Fruit fly (Drosophila melanogaster) whole organism, adult: ENCODE data around the gene COX6B.

Source experiments
- CG11617 ChIP-seq: fragments of 200-800 bp; sonication (Bioruptor generic); optimal IDR thresholded peaks from 2 replicates; lab custom pipeline; 2017; ENCODE audit warnings: mild to moderate bottlenecking, missing biosample characterization, missing genetic modification reagents, missing genetic modification characterization
- CG12768 ChIP-seq: fragments of 200-800 bp; sonication (Bioruptor generic); optimal IDR thresholded peaks from 2 replicates; lab custom pipeline; 2017; ENCODE audit warnings: missing biosample characterization, missing genetic modification characterization, mild to moderate bottlenecking, moderate library complexity, missing genetic modification reagents
- CG14711 ChIP-seq: fragments of 200-800 bp; sonication (Bioruptor generic); optimal IDR thresholded peaks from 2 replicates; lab custom pipeline; 2018; ENCODE audit warnings: missing biosample characterization, mild to moderate bottlenecking, missing genetic modification characterization, moderate library complexity
- CG1620 ChIP-seq: fragments of 200-800 bp; sonication (Bioruptor generic); optimal IDR thresholded peaks from 2 replicates; lab custom pipeline; 2016; ENCODE audit warnings: missing biosample characterization, missing genetic modification characterization
- CG33017 ChIP-seq: fragments of 200-800 bp; sonication (Bioruptor generic); optimal IDR thresholded peaks from 2 replicates; lab custom pipeline; 2018; ENCODE audit warnings: missing biosample characterization, mild to moderate bottlenecking, missing genetic modification characterization, moderate library complexity
- CG5204 ChIP-seq: fragments of 200-800 bp; sonication (Bioruptor generic); optimal IDR thresholded peaks from 2 replicates; lab custom pipeline; 2016; ENCODE audit warnings: missing biosample characterization, missing genetic modification characterization
- CG7045 ChIP-seq: fragments of 200-800 bp; sonication (Bioruptor generic); optimal IDR thresholded peaks from 2 replicates; lab custom pipeline; 2017; ENCODE audit warnings: missing biosample characterization, mild to moderate bottlenecking, missing genetic modification characterization
- CG7101 ChIP-seq: fragments of 200-800 bp; sonication (Bioruptor generic); optimal IDR thresholded peaks from 2 replicates; lab custom pipeline; 2018; ENCODE audit warnings: missing biosample characterization, mild to moderate bottlenecking, missing genetic modification characterization, moderate library complexity
- Clk ChIP-seq: fragments of 200-800 bp; sonication (Bioruptor generic); optimal IDR thresholded peaks from 2 replicates; lab custom pipeline; 2017; ENCODE audit warnings: missing biosample characterization, missing genetic modification characterization
- Crg-1 ChIP-seq: fragments of 200-800 bp; sonication (Bioruptor generic); optimal IDR thresholded peaks from 2 replicates; lab custom pipeline; 2016; ENCODE audit warnings: missing biosample characterization, missing genetic modification characterization
- Hr96 ChIP-seq: fragments of 200-800 bp; sonication (Bioruptor generic); optimal IDR thresholded peaks from 2 replicates; lab custom pipeline; 2016; ENCODE audit warnings: missing biosample characterization, missing genetic modification characterization
- Mnt ChIP-seq: fragments of 200-800 bp; sonication (Bioruptor generic); optimal IDR thresholded peaks from 2 replicates; lab custom pipeline; 2016; ENCODE audit warnings: missing biosample characterization, mild to moderate bottlenecking, missing genetic modification characterization
- bab1 ChIP-seq: fragments of 200-800 bp; sonication (Bioruptor generic); optimal IDR thresholded peaks from 3 replicates; lab custom pipeline; 2019; ENCODE audit warnings: missing biosample characterization, mild to moderate bottlenecking, missing genetic modification characterization, moderate library complexity
- cic ChIP-seq: fragments of 200-800 bp; sonication (Bioruptor generic); optimal IDR thresholded peaks from 2 replicates; lab custom pipeline; 2017; ENCODE audit warnings: missing biosample characterization, mild to moderate bottlenecking, missing genetic modification characterization, moderate library complexity
- cnc ChIP-seq, 2 experiments: fragments of >200 bp; optimal IDR thresholded peaks; 2 replicates each; lab custom pipeline; 2017
- kay ChIP-seq: fragments of 200-800 bp; sonication (Bioruptor generic); peaks from one replicate; lab custom pipeline; 2016; ENCODE audit warnings: missing biosample characterization, missing genetic modification characterization, borderline replicate concordance
- ovo ChIP-seq: fragments of 200-800 bp; sonication (Bioruptor generic); optimal IDR thresholded peaks from 2 replicates; lab custom pipeline; 2016; ENCODE audit warnings: missing biosample characterization, missing genetic modification characterization
- pad ChIP-seq: fragments of 200-800 bp; sonication (Bioruptor generic); optimal IDR thresholded peaks from 3 replicates; lab custom pipeline; 2017; ENCODE audit warnings: missing biosample characterization, missing genetic modification characterization, mild to moderate bottlenecking, moderate library complexity, missing genetic modification reagents
- tj ChIP-seq: fragments of 200-800 bp; sonication (Bioruptor generic); optimal IDR thresholded peaks from 3 replicates; lab custom pipeline; 2017; ENCODE audit warnings: missing biosample characterization, mild to moderate bottlenecking, missing genetic modification characterization, moderate library complexity
- toe ChIP-seq: fragments of 200-800 bp; sonication (Bioruptor generic); optimal IDR thresholded peaks from 2 replicates; lab custom pipeline; 2016; ENCODE audit warnings: missing biosample characterization, missing genetic modification characterization

The COX6B gene

dm6 chrX:19748565-19748964 is 4.4 kb upstream of the COX6B start:
- TF ChIP-seq CG1620 (GFP tag; lab: Kevin White, UChicago) (peak; percentile 49), CG11617 (GFP tag; lab: Kevin White, UChicago) (peak; percentile 33), kay (GFP tag; lab: Kevin White, UChicago) (no peak), Crg-1 (GFP tag; lab: Kevin White, UChicago) (peak; percentile 50), Clk (GFP tag; lab: Kevin White, UChicago) (no peak), Mnt (GFP tag; lab: Kevin White, UChicago) (peak; percentile 32), bab1 (GFP tag; lab: Kevin White, UChicago) (peak; percentile 17), tj (peak; percentile 76), CG14711 (tag; lab: Kevin White, UChicago) (peak; percentile 13)

- TF ChIP-seq Hr96 (GFP tag; lab: Kevin White, UChicago) = no peak
- TF ChIP-seq ovo (GFP tag; lab: Kevin White, UChicago) = no peak
- TF ChIP-seq Clk (GFP tag; lab: Kevin White, UChicago) = no peak
- no peak for TF ChIP-seq cnc (optimal IDR thresholded peaks at IDR 0.05; lab: Kevin White, UChicago)
- no peak for TF ChIP-seq kay (GFP tag; lab: Kevin White, UChicago)
- no peak for TF ChIP-seq CG33017 (tag; lab: Kevin White, UChicago)
- no peak for TF ChIP-seq CG14711 (tag; lab: Kevin White, UChicago)
- TF ChIP-seq CG1620 (GFP tag; lab: Kevin White, UChicago) = no peak
- TF ChIP-seq Mnt (GFP tag; lab: Kevin White, UChicago) = no peak
- TF ChIP-seq pad = no peak
- TF ChIP-seq bab1 (GFP tag; lab: Kevin White, UChicago) = no peak
- no peak for TF ChIP-seq CG12768 (GFP tag; lab: Kevin White, UChicago)
- no peak for TF ChIP-seq CG7101
- no peak for TF ChIP-seq CG7045
- no peak for TF ChIP-seq Crg-1 (GFP tag; lab: Kevin White, UChicago)
- no peak for TF ChIP-seq tj
These were observed 3.9 kb upstream of the COX6B start, which contains the start of gene Alr for dm6 chrX:19748014-19748413. TSS of gene Alr (plus strand) at chrX:19748314.

- TF ChIP-seq CG5204 (GFP tag; lab: Kevin White, UChicago) = no peak
- TF ChIP-seq CG7101 = peak; percentile 27
- peak; percentile 86 for TF ChIP-seq tj
These were observed 1.9 kb upstream of the COX6B start, which contains the start of gene parvin for dm6 chrX:19745908-19746604. TSS of gene parvin (plus strand) at chrX:19746041.

dm6 chrX:19737872-19738271 is 6.3 kb downstream of the COX6B start:
- no peak for TF ChIP-seq pad
- no peak for TF ChIP-seq toe (GFP tag; lab: Kevin White, UChicago)
- TF ChIP-seq cnc (optimal IDR thresholded peaks at IDR 0.05; lab: Kevin White, UChicago) = no peak

- TF ChIP-seq CG14711 (tag; lab: Kevin White, UChicago) = no peak
- no peak for TF ChIP-seq Crg-1 (GFP tag; lab: Kevin White, UChicago)
- TF ChIP-seq cnc (optimal IDR thresholded peaks at IDR 0.05; lab: Kevin White, UChicago) = no peak
- TF ChIP-seq tj = no peak
- no peak for TF ChIP-seq kay (GFP tag; lab: Kevin White, UChicago)
- no peak for TF ChIP-seq CG1620 (GFP tag; lab: Kevin White, UChicago)
- TF ChIP-seq bab1 (GFP tag; lab: Kevin White, UChicago) = no peak
- TF ChIP-seq pad = no peak
These were observed 8.9 kb downstream of the COX6B start, which contains the start of gene CG14234 for dm6 chrX:19735270-19735669. TSS of gene CG14234 (plus strand) at chrX:19735570.

- no peak for TF ChIP-seq cic (GFP tag; lab: Kevin White, UChicago)
- TF ChIP-seq Mnt (GFP tag; lab: Kevin White, UChicago) = peak; percentile 7
- TF ChIP-seq Hr96 (GFP tag; lab: Kevin White, UChicago) = no peak
These were observed 13.3 kb downstream of the COX6B start, which contains the start of gene AP-1-2beta for dm6 chrX:19730844-19731243. TSS of gene AP-1-2beta (plus strand) at chrX:19731004.

dm6 chrX:19717988-19718973 is 25.9 kb downstream of the COX6B start, which contains the start of gene CG12531:
TSS of gene CG12531 (plus strand) at chrX:19718923.
- TF ChIP-seq CG11617 (GFP tag; lab: Kevin White, UChicago) = no peak
- TF ChIP-seq Mnt (GFP tag; lab: Kevin White, UChicago) = no peak
- TF ChIP-seq cnc (optimal IDR thresholded peaks at IDR 0.05; lab: Kevin White, UChicago) = no peak
- no peak for TF ChIP-seq pad
- no peak for TF ChIP-seq CG7101
- no peak for TF ChIP-seq cic (GFP tag; lab: Kevin White, UChicago)
- no peak for TF ChIP-seq tj
- no peak for TF ChIP-seq CG5204 (GFP tag; lab: Kevin White, UChicago)
- TF ChIP-seq CG12768 (GFP tag; lab: Kevin White, UChicago) = no peak
- TF ChIP-seq CG33017 (tag; lab: Kevin White, UChicago) = no peak
- TF ChIP-seq CG1620 (GFP tag; lab: Kevin White, UChicago) = no peak
- no peak for TF ChIP-seq Clk (GFP tag; lab: Kevin White, UChicago)
- TF ChIP-seq CG7045 = no peak
